Worm (Caenorhabditis elegans) whole organism, young adult: ENCODE measurements around the gene tbg-1.

Experiments
- attf-5 ChIP-seq: fragments of 200-800 bp; sonication (Bioruptor generic); optimal IDR thresholded peaks from 2 replicates; lab custom pipeline; 2018; ENCODE audit warnings: mild to moderate bottlenecking, missing genetic modification characterization, missing compliant biosample characterization
- cebp-1 ChIP-seq, 2 experiments: fragments of 200-800 bp in 1 of 2; sonication (Bioruptor generic) in 1 of 2; sonication (generic microtip) in 1 of 2; IDR thresholded peaks in 1 of 2; optimal IDR thresholded peaks in 1 of 2; 2 replicates each; pipeline versions ENCODE4 v1.3.6 to Lab custom; 2017 to 2022; ENCODE audit warnings: missing compliant biosample characterization in 2 of 2, missing genetic modification characterization in 2 of 2, mild to moderate bottlenecking in 1 of 2, missing genetic modification reagents in 1 of 2, moderate library complexity in 1 of 2
- ceh-100 ChIP-seq: fragments of 200-800 bp; sonication (Bioruptor generic); IDR thresholded peaks from 2 replicates; pipeline ENCODE4 v1.3.6; 2022; ENCODE audit warnings: missing genetic modification reagents, missing genetic modification characterization, missing compliant biosample characterization
- snpc-3.4 ChIP-seq: sonication (generic microtip); optimal IDR thresholded peaks from 2 replicates; lab custom pipeline; 2017; ENCODE audit warnings: missing genetic modification characterization, mild to moderate bottlenecking, missing compliant biosample characterization, antibody characterized with exemption, moderate library complexity, missing genotype, missing genetic modification reagents

Gene tbg-1

DNA sequence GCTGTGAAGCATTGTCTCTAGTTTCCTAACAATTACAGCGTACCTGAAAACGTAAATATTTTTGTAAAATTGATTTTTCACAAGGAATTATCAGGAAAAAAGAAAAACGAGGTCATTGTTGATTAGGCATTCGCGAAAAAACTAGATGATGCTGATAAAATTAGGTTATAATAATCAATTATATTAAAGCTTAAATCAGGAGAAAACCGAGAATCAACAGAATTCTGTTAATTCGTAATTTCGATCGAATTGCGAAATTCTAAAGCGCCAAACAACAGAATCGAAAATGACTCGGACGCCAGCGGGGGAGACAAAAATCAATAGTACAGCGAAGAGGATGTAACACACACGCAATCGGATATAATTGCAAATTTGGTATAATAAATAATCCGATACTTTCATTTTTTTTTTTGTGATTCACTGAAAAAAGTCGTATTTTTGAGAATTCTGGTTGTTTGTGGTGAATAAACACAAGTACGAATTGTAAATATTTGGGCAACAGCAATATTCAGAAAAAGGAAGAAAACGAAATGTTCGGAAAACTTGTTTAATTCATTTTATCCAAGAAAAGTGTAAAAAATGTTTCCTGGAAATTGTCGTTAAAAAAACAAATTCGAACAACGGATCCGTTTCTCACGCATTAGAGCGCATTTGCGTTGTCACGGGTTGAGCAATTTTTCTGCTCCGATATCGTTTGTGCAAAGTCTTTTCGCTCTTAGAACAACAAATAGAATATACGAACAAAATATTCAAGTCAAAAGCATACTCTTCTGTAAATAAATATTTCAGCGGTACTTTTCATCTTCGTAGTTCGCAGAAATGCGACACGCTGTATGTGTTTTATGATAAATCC is 48.7 kb downstream of the tbg-1 start, which contains the start of gene ced-7:
Gene ced-7, minus strand, starts transcription at position 51 of the 853 bp plus-strand sequence.
- peak; percentile 18 for TF ChIP-seq attf-5 (GFP tag; lab: Kevin White, UChicago)
- TF ChIP-seq snpc-3.4 (tag; lab: Kevin White, UChicago), result no peak
- TF ChIP-seq cebp-1 (GFP tag; IDR thresholded peaks at IDR 0.05; lab: Robert Waterston, UW), result no peak
- TF ChIP-seq cebp-1 (tag; optimal IDR thresholded peaks at IDR 0.05; lab: Kevin White, UChicago), result peak; percentile 82
- TF ChIP-seq ceh-100 (GFP tag; lab: Robert Waterston, UW), result no peak
